Fruit fly (Drosophila melanogaster): Measurements from ENCODE around the gene CG2991.

dm6 chr2L:2883703-2884294 is 26.8 kb downstream of the CG2991 start:
- no peak for TF ChIP-seq CG8319 (GFP tag; optimal IDR thresholded peaks at IDR 0.05)
- TF ChIP-seq CG6854 (GFP tag; optimal IDR thresholded peaks at IDR 0.05), result no peak
